Fruit fly (Drosophila melanogaster) whole organism, prepupa: ENCODE measurements around the gene CG14691.
A peak's percentile ranks its signal among the peaks of the same experiment; 100 is the strongest.

Experiments
- CG1621 ChIP-seq: fragments of 200-800 bp; sonication (Bioruptor generic); optimal IDR thresholded peaks from 3 replicates; lab custom pipeline; 2018; ENCODE audit warnings: missing biosample characterization, mild to moderate bottlenecking, missing genetic modification characterization
- Met ChIP-seq: fragments of 200-800 bp; sonication (Bioruptor generic); optimal IDR thresholded peaks from 3 replicates; lab custom pipeline; 2016; ENCODE audit warnings: missing biosample characterization, missing genetic modification characterization
- Sox14 ChIP-seq: fragments of 200-800 bp; sonication (Bioruptor generic); optimal IDR thresholded peaks from 3 replicates; lab custom pipeline; 2016; ENCODE audit warnings: missing biosample characterization, missing genetic modification characterization
- fd85E ChIP-seq: fragments of 200-800 bp; sonication (Bioruptor generic); optimal IDR thresholded peaks from 3 replicates; lab custom pipeline; 2016; ENCODE audit warnings: missing biosample characterization, missing genetic modification characterization

dm6 chr3R:10788186-10788585 is 32.8 kb upstream of the CG14691 start, which contains the start of the genes Art1 and Mcm5:
- TF ChIP-seq Met (GFP tag; lab: Kevin White, UChicago): no peak
- no peak for TF ChIP-seq CG1621 (tag; lab: Kevin White, UChicago)
- peak; percentile 72 for TF ChIP-seq Sox14 (GFP tag; lab: Kevin White, UChicago)
- no peak for TF ChIP-seq fd85E (GFP tag; lab: Kevin White, UChicago)
